Worm (Caenorhabditis elegans): Measurements from ENCODE around the gene lex-1.

DNA sequence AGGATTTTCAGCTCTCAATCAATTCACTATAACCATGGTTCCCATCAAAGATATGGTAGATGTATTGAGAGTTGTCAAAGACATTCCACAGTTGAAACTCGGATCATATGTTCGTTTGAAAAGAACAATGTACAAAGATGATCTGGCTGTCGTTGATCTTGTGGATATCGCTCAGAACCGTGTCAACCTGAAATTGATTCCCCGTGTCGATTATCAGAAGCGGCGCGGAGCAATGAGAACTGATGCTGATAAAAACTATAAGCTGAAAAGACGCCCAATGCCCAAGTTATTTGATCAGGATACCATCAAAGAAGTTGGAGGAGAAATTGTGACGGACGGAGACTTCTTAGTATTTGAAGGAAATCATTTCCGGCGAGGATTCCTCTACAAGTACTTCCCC is 26.8 kb upstream of the lex-1 start:
- TF ChIP-seq pqm-1 (tag; optimal IDR thresholded peaks at IDR 0.05) (no peak), lin-11 (tag; optimal IDR thresholded peaks at IDR 0.05) (no peak), elt-2 (tag; optimal IDR thresholded peaks at IDR 0.05) (no peak), nhr-11 (tag; optimal IDR thresholded peaks at IDR 0.05) (no peak), tbx-2 (tag; optimal IDR thresholded peaks at IDR 0.05) (no peak), dmd-4 (tag; optimal IDR thresholded peaks at IDR 0.05; ENCODE audit: borderline replicate concordance) (no peak), dve-1 (tag; optimal IDR thresholded peaks at IDR 0.05) (no peak), ama-1 (optimal IDR thresholded peaks at IDR 0.05) (no peak), madf-2 (tag; optimal IDR thresholded peaks at IDR 0.05) (no peak), unc-55 (GFP tag; optimal IDR thresholded peaks at IDR 0.05) (no peak)

Data from whole organism, late embryonic.